Fruit fly (Drosophila melanogaster): ENCODE results near the gene CG32639.

CG32639 gene

dm6 chrX:13253062-13253724 is 16.8 kb upstream of the CG32639 start:
- TF ChIP-seq Myc (optimal IDR thresholded peaks at IDR 0.05) (no peak), ttk (optimal IDR thresholded peaks at IDR 0.05) (no peak), psq (optimal IDR thresholded peaks at IDR 0.05) (no peak), Sin3A (optimal IDR thresholded peaks at IDR 0.05) (no peak), h (optimal IDR thresholded peaks at IDR 0.05) (no peak), insv (optimal IDR thresholded peaks at IDR 0.05) (no peak)

dm6 chrX:13251310-13251709 is 14.9 kb upstream of the CG32639 start:
- no peak for TF ChIP-seq insv (optimal IDR thresholded peaks at IDR 0.05)
- TF ChIP-seq Myc (optimal IDR thresholded peaks at IDR 0.05), result no peak
- no peak for TF ChIP-seq ttk (optimal IDR thresholded peaks at IDR 0.05)
- no peak for TF ChIP-seq h (optimal IDR thresholded peaks at IDR 0.05)
- no peak for TF ChIP-seq Sin3A (optimal IDR thresholded peaks at IDR 0.05)
- no peak for TF ChIP-seq psq (optimal IDR thresholded peaks at IDR 0.05)

dm6 chrX:13249732-13250395 is 13.5 kb upstream of the CG32639 start:
- TF ChIP-seq Myc (optimal IDR thresholded peaks at IDR 0.05) (no peak), Sin3A (optimal IDR thresholded peaks at IDR 0.05) (no peak), psq (optimal IDR thresholded peaks at IDR 0.05) (no peak), ttk (optimal IDR thresholded peaks at IDR 0.05) (no peak), h (optimal IDR thresholded peaks at IDR 0.05) (no peak), insv (optimal IDR thresholded peaks at IDR 0.05) (no peak)

- TF ChIP-seq insv (optimal IDR thresholded peaks at IDR 0.05), result no peak
- TF ChIP-seq ttk (optimal IDR thresholded peaks at IDR 0.05), result no peak
- TF ChIP-seq h (optimal IDR thresholded peaks at IDR 0.05), result no peak
- TF ChIP-seq Sin3A (optimal IDR thresholded peaks at IDR 0.05), result no peak
- no peak for TF ChIP-seq Myc (optimal IDR thresholded peaks at IDR 0.05)
- no peak for TF ChIP-seq psq (optimal IDR thresholded peaks at IDR 0.05)
These were observed 12.1 kb upstream of the CG32639 start for dm6 chrX:13248515-13248914.

- TF ChIP-seq h (optimal IDR thresholded peaks at IDR 0.05) (no peak), ttk (optimal IDR thresholded peaks at IDR 0.05) (no peak), psq (optimal IDR thresholded peaks at IDR 0.05) (no peak), Sin3A (optimal IDR thresholded peaks at IDR 0.05) (no peak), Myc (optimal IDR thresholded peaks at IDR 0.05) (no peak), insv (optimal IDR thresholded peaks at IDR 0.05) (no peak)
These were observed 11.4 kb upstream of the CG32639 start for dm6 chrX:13247789-13248188.

dm6 chrX:13245767-13246166 is 9.4 kb upstream of the CG32639 start:
- TF ChIP-seq ttk (optimal IDR thresholded peaks at IDR 0.05) (no peak), psq (optimal IDR thresholded peaks at IDR 0.05) (no peak), h (optimal IDR thresholded peaks at IDR 0.05) (no peak), Sin3A (optimal IDR thresholded peaks at IDR 0.05) (no peak), insv (optimal IDR thresholded peaks at IDR 0.05) (no peak), Myc (optimal IDR thresholded peaks at IDR 0.05) (no peak)

dm6 chrX:13244462-13244861 is 8.1 kb upstream of the CG32639 start:
- TF ChIP-seq insv (optimal IDR thresholded peaks at IDR 0.05), result no peak
- no peak for TF ChIP-seq psq (optimal IDR thresholded peaks at IDR 0.05)
- no peak for TF ChIP-seq h (optimal IDR thresholded peaks at IDR 0.05)
- TF ChIP-seq Myc (optimal IDR thresholded peaks at IDR 0.05), result no peak
- no peak for TF ChIP-seq ttk (optimal IDR thresholded peaks at IDR 0.05)
- TF ChIP-seq Sin3A (optimal IDR thresholded peaks at IDR 0.05), result no peak

dm6 chrX:13243726-13244323 is 7.5 kb upstream of the CG32639 start:
- TF ChIP-seq ttk (optimal IDR thresholded peaks at IDR 0.05) (no peak), psq (optimal IDR thresholded peaks at IDR 0.05) (no peak), Sin3A (optimal IDR thresholded peaks at IDR 0.05) (no peak), Myc (optimal IDR thresholded peaks at IDR 0.05) (no peak), insv (optimal IDR thresholded peaks at IDR 0.05) (no peak), h (optimal IDR thresholded peaks at IDR 0.05) (no peak)

dm6 chrX:13240812-13241211 is 4.4 kb upstream of the CG32639 start:
- TF ChIP-seq Sin3A (optimal IDR thresholded peaks at IDR 0.05) (no peak), h (optimal IDR thresholded peaks at IDR 0.05) (no peak), Myc (optimal IDR thresholded peaks at IDR 0.05) (no peak), insv (optimal IDR thresholded peaks at IDR 0.05) (no peak), ttk (optimal IDR thresholded peaks at IDR 0.05) (no peak), psq (optimal IDR thresholded peaks at IDR 0.05) (no peak)

dm6 chrX:13238294-13238917 is 2.0 kb upstream of the CG32639 start:
- TF ChIP-seq insv (optimal IDR thresholded peaks at IDR 0.05), result no peak
- no peak for TF ChIP-seq psq (optimal IDR thresholded peaks at IDR 0.05)
- no peak for TF ChIP-seq h (optimal IDR thresholded peaks at IDR 0.05)
- TF ChIP-seq Sin3A (optimal IDR thresholded peaks at IDR 0.05), result no peak
- TF ChIP-seq Myc (optimal IDR thresholded peaks at IDR 0.05), result no peak
- no peak for TF ChIP-seq ttk (optimal IDR thresholded peaks at IDR 0.05)

- no peak for TF ChIP-seq Sin3A (optimal IDR thresholded peaks at IDR 0.05)
- TF ChIP-seq insv (optimal IDR thresholded peaks at IDR 0.05), result no peak
- TF ChIP-seq h (optimal IDR thresholded peaks at IDR 0.05), result no peak
- TF ChIP-seq ttk (optimal IDR thresholded peaks at IDR 0.05), result no peak
- TF ChIP-seq psq (optimal IDR thresholded peaks at IDR 0.05), result no peak
- no peak for TF ChIP-seq Myc (optimal IDR thresholded peaks at IDR 0.05)
These were observed 1.5 kb downstream of the CG32639 start for dm6 chrX:13234738-13235470.
